Fruit fly (Drosophila melanogaster): ENCODE measurements around the gene CG17294.

dm6 chr2L:8416350-8417046, 39.7 kb downstream of the CG17294 start:
- TF ChIP-seq CG8478 (optimal IDR thresholded peaks at IDR 0.05) = no peak
- TF ChIP-seq CTCF (optimal IDR thresholded peaks at IDR 0.05) = no peak

All from S2 (cell line).